Fruit fly (Drosophila melanogaster): ENCODE measurements around the gene CG9098.

Gene CG9098

dm6 chr2L:5981433-5982333, 30.5 kb downstream of the CG9098 start, which contains the start of gene eIF4A (continued):
- TF ChIP-seq CG16815 (GFP tag; optimal IDR thresholded peaks at IDR 0.05) (no peak), CG15696 (tag; optimal IDR thresholded peaks at IDR 0.05) (peak; percentile 12), Jarid2 (GFP tag; optimal IDR thresholded peaks at IDR 0.05) (peak; percentile 1), tio (GFP tag; optimal IDR thresholded peaks at IDR 0.05) (no peak), CG10321 (GFP tag; IDR thresholded peaks at IDR 0.05) (no peak), Mrtf (GFP tag; IDR thresholded peaks at IDR 0.05) (no peak), C15 (GFP tag; IDR thresholded peaks at IDR 0.05) (no peak), Hr78 (GFP tag; optimal IDR thresholded peaks at IDR 0.05) (no peak), CG12299 (tag; optimal IDR thresholded peaks at IDR 0.05) (peak; percentile 10), Gsc (GFP tag; IDR thresholded peaks at IDR 0.05) (no peak), CG11398 (GFP tag; optimal IDR thresholded peaks at IDR 0.05) (no peak), Scr (GFP tag; IDR thresholded peaks at IDR 0.05; ENCODE audit: partially characterized antibody) (no peak), Awh (GFP tag; IDR thresholded peaks at IDR 0.05) (no peak), Ptx1 (GFP tag; IDR thresholded peaks at IDR 0.05) (no peak), Hmr (GFP tag; optimal IDR thresholded peaks at IDR 0.05) (no peak), Opbp (GFP tag; IDR thresholded peaks at IDR 0.05; ENCODE audit: partially characterized antibody) (no peak), pan (optimal IDR thresholded peaks at IDR 0.05) (no peak), pan (GFP tag; optimal IDR thresholded peaks at IDR 0.05 in 1 of 2, IDR thresholded peaks at IDR 0.05 in 1 of 2) (no peak), psq (GFP tag; optimal IDR thresholded peaks at IDR 0.05) (no peak), emc (GFP tag; optimal IDR thresholded peaks at IDR 0.05) (no peak), CG1647 (GFP tag; optimal IDR thresholded peaks at IDR 0.05) (no peak), Hmx (GFP tag; optimal IDR thresholded peaks at IDR 0.05) (no peak), crol (GFP tag; IDR thresholded peaks at IDR 0.05) (no peak), mirr (GFP tag; optimal IDR thresholded peaks at IDR 0.05) (peak; percentile 40), Six4 (GFP tag; optimal IDR thresholded peaks at IDR 0.05) (no peak), CG10209 (GFP tag; optimal IDR thresholded peaks at IDR 0.05) (no peak), CG6254 (GFP tag; optimal IDR thresholded peaks at IDR 0.05) (no peak), CG31365 (tag; optimal IDR thresholded peaks at IDR 0.05) (no peak), ttk (GFP tag; IDR thresholded peaks at IDR 0.05) (no peak), pum (GFP tag; optimal IDR thresholded peaks at IDR 0.05) (no peak), odd (GFP tag; optimal IDR thresholded peaks at IDR 0.05) (peak; percentile 52), CG14965 (GFP tag; optimal IDR thresholded peaks at IDR 0.05; ENCODE audit: borderline replicate concordance) (no peak), ab (GFP tag; optimal IDR thresholded peaks at IDR 0.05) (no peak), otp (GFP tag; IDR thresholded peaks at IDR 0.05) (no peak), p53 (GFP tag; optimal IDR thresholded peaks at IDR 0.05) (no peak), CG13287 (GFP tag; IDR thresholded peaks at IDR 0.05; ENCODE audit: partially characterized antibody) (no peak), abd-A (tag; optimal IDR thresholded peaks at IDR 0.05) (peak; percentile 0)

DNA sequence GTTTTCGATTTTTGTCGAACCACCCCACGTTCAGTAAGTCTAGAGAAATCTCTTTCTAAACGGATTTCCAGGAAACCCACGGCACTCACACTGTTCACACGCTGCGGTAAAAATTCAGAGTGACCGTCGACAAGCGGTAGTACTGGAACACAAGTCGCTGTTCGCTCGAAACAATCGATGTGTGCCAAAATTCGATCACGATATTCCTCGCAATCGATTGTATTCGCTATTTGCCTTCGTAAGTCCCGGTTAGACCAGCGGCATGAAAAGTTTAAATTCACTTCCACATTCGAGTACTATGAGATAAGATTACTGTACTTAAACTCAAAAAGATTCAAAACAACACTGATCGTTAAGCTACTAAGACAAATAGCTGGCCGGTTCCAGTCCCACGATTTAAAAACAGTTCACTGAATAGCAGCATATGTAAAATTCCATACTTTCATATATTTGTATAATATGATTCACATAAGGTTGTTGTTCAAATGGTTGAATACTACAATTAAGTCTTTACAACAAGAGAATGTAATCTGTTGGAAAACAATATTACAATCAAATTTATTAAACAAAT, 31.2 kb downstream of the CG9098 start, which contains the start of gene chic:
TSS of gene chic (minus strand) at position 157 of the 571 bp plus-strand sequence.
- TF ChIP-seq slp2 (GFP tag; optimal IDR thresholded peaks at IDR 0.05) = no peak
- no peak for TF ChIP-seq CG6689 (GFP tag; IDR thresholded peaks at IDR 0.05)
- no peak for TF ChIP-seq Ada2b (GFP tag; IDR thresholded peaks at IDR 0.05)
- peak; percentile 21 for TF ChIP-seq CG17829 (tag; optimal IDR thresholded peaks at IDR 0.05)
- TF ChIP-seq toy (GFP tag; IDR thresholded peaks at IDR 0.05) = no peak
- TF ChIP-seq Meics (GFP tag; optimal IDR thresholded peaks at IDR 0.05) = peak; percentile 32
- TF ChIP-seq cad (GFP tag; optimal IDR thresholded peaks at IDR 0.05) = no peak
- peak; percentile 27 for TF ChIP-seq Fer3 (tag; optimal IDR thresholded peaks at IDR 0.05)
- peak; percentile 68 for TF ChIP-seq gfzf (GFP tag; optimal IDR thresholded peaks at IDR 0.05)
- no peak for TF ChIP-seq CG17328 (GFP tag; IDR thresholded peaks at IDR 0.05)
- TF ChIP-seq CG4617 (GFP tag; optimal IDR thresholded peaks at IDR 0.05; ENCODE audit: borderline replicate concordance) = peak; percentile 45
- peak; percentile 41 for TF ChIP-seq trem (tag; optimal IDR thresholded peaks at IDR 0.05)
- TF ChIP-seq lbe (GFP tag; optimal IDR thresholded peaks at IDR 0.05) = no peak
- TF ChIP-seq vfl (GFP tag; optimal IDR thresholded peaks at IDR 0.05) = peak; percentile 8

Measured in whole organism, embryonic.